Worm (Caenorhabditis elegans) whole organism, L2 larva: ENCODE measurements around the gene nhr-67.

Experiments used
- ceh-82 ChIP-seq: fragments of 150-350 bp; optimal IDR thresholded peaks from 2 replicates; lab custom pipeline; 2014; ENCODE audit warnings: missing biosample characterization, missing genetic modification characterization
- nhr-12 ChIP-seq: fragments of 150-350 bp; optimal IDR thresholded peaks from 2 replicates; lab custom pipeline; 2014; ENCODE audit warnings: missing biosample characterization, missing genetic modification characterization
- nhr-77 ChIP-seq: fragments of 150-350 bp; optimal IDR thresholded peaks from 2 replicates; lab custom pipeline; 2014; ENCODE audit warnings: missing biosample characterization, missing genetic modification characterization

- no peak for TF ChIP-seq nhr-12
- TF ChIP-seq ceh-82, result no peak
- no peak for TF ChIP-seq nhr-77 (tag; lab: Kevin White, UChicago)
These were observed 43.4 kb downstream of the nhr-67 start for ce11 chrIV:11212978-11213377.
